Worm (Caenorhabditis elegans): ENCODE results near the gene B0228.1.

B0228.1 gene

ce11 chrII:7755116-7755571, at the start of gene B0228.1, which contains the start of gene B0228.6:
Gene B0228.1, plus strand, starts transcription at chrII:7755343.
Gene B0228.6, minus strand, starts transcription at chrII:7755166.
- TF ChIP-seq fkh-8 (tag; optimal IDR thresholded peaks at IDR 0.05) (peak; percentile 31), ceh-82 (tag; optimal IDR thresholded peaks at IDR 0.05) (no peak), lin-14 (GFP tag; optimal IDR thresholded peaks at IDR 0.05) (peak; percentile 63)

DNA sequence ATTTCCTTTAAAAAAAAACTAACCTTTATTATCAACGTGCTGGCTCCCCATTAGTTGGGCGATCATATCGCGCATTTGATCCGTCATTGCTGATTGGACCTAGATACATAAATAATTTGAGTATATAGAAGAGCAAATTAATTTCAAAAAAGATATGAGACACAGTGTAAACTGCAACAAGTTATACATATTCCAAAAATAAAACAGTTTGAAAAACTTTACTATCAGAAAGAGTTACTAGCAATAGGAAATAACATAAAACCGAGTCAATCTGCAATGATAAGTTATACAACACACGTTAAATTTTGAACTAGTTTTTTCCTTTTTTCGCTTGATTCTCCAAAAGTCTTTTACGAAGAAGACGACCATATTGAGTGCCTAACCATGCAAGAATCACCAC, 47.8 kb upstream of the B0228.1 start, which contains the start of gene luc-7L:
Gene luc-7L, minus strand, starts transcription at position 101 of the 400 bp plus-strand sequence.
- TF ChIP-seq unc-30 (tag; optimal IDR thresholded peaks at IDR 0.05) (no peak), ets-5 (GFP tag; IDR thresholded peaks at IDR 0.05) (no peak), alr-1 (tag; optimal IDR thresholded peaks at IDR 0.05; ENCODE audit: borderline replicate concordance) (no peak), ama-1 (optimal IDR thresholded peaks at IDR 0.05) (no peak), fos-1 (tag; optimal IDR thresholded peaks at IDR 0.05) (no peak), nhr-84 (tag; optimal IDR thresholded peaks at IDR 0.05) (no peak), hlh-4 (tag; optimal IDR thresholded peaks at IDR 0.05) (no peak), unc-130 (tag; optimal IDR thresholded peaks at IDR 0.05) (no peak), zag-1 (tag; optimal IDR thresholded peaks at IDR 0.05) (no peak), dsc-1 (tag; optimal IDR thresholded peaks at IDR 0.05) (no peak), C04F5.9 (tag; optimal IDR thresholded peaks at IDR 0.05) (no peak), egl-13 (tag; optimal IDR thresholded peaks at IDR 0.05) (no peak), lin-39 (tag; optimal IDR thresholded peaks at IDR 0.05) (no peak), pag-3 (tag; optimal IDR thresholded peaks at IDR 0.05; ENCODE audit: borderline replicate concordance, insufficient read depth) (no peak), nhr-237 (tag; optimal IDR thresholded peaks at IDR 0.05) (no peak)

- peak; percentile 68 for TF ChIP-seq snu-23 (GFP tag; optimal IDR thresholded peaks at IDR 0.05)
- TF ChIP-seq hpl-2 (GFP tag; optimal IDR thresholded peaks at IDR 0.05), result no peak
- peak; percentile 38 for TF ChIP-seq C16A3.4 (tag; optimal IDR thresholded peaks at IDR 0.05)
- no peak for TF ChIP-seq ceh-88 (GFP tag; IDR thresholded peaks at IDR 0.05)
- TF ChIP-seq nhr-71 (tag; optimal IDR thresholded peaks at IDR 0.05), result peak; percentile 61
- TF ChIP-seq mep-1 (tag; optimal IDR thresholded peaks at IDR 0.05), result no peak
- no peak for TF ChIP-seq nhr-77 (tag; optimal IDR thresholded peaks at IDR 0.05)
- TF ChIP-seq C04F5.9 (tag; optimal IDR thresholded peaks at IDR 0.05), result peak; percentile 26
- TF ChIP-seq tlp-1 (tag; optimal IDR thresholded peaks at IDR 0.05), result no peak
- TF ChIP-seq snpc-4 (tag; optimal IDR thresholded peaks at IDR 0.05), result peak; percentile 23
- TF ChIP-seq ztf-11 (tag; optimal IDR thresholded peaks at IDR 0.05), result peak in 1 of 2 experiments; percentile 55
- peak; percentile 81 for TF ChIP-seq rnt-1 (tag; optimal IDR thresholded peaks at IDR 0.05)
- no peak for TF ChIP-seq hlh-4 (tag; optimal IDR thresholded peaks at IDR 0.05)
- peak; percentile 34 for TF ChIP-seq irx-1 (tag; optimal IDR thresholded peaks at IDR 0.05)
- peak; percentile 42 for TF ChIP-seq xbp-1 (tag; optimal IDR thresholded peaks at IDR 0.05)
- TF ChIP-seq dpl-1 (GFP tag; optimal IDR thresholded peaks at IDR 0.05), result peak; percentile 42 to 54 (median 52)
- peak; percentile 51 for TF ChIP-seq skn-1 (tag; optimal IDR thresholded peaks at IDR 0.05)
- TF ChIP-seq swsn-7 (tag; optimal IDR thresholded peaks at IDR 0.05), result peak; percentile 50
- no peak for TF ChIP-seq grh-1 (GFP tag; IDR thresholded peaks at IDR 0.05)
- TF ChIP-seq lin-35 (GFP tag; optimal IDR thresholded peaks at IDR 0.05), result peak; percentile 22 to 52
- peak; percentile 31 for TF ChIP-seq lin-39 (tag; optimal IDR thresholded peaks at IDR 0.05)
- peak; percentile 50 for TF ChIP-seq dsc-1 (tag; optimal IDR thresholded peaks at IDR 0.05)
- peak; percentile 42 for TF ChIP-seq lin-14 (GFP tag; optimal IDR thresholded peaks at IDR 0.05)
- TF ChIP-seq elt-2 (tag; optimal IDR thresholded peaks at IDR 0.05), result peak; percentile 29
- peak; percentile 17 for TF ChIP-seq unc-130 (tag; optimal IDR thresholded peaks at IDR 0.05)
- no peak for TF ChIP-seq fkh-8 (tag; optimal IDR thresholded peaks at IDR 0.05)
- TF ChIP-seq alr-1 (tag; optimal IDR thresholded peaks at IDR 0.05; ENCODE audit: borderline replicate concordance), result no peak
- TF ChIP-seq tbx-2 (tag; optimal IDR thresholded peaks at IDR 0.05), result peak; percentile 1
- TF ChIP-seq nhr-76 (tag; optimal IDR thresholded peaks at IDR 0.05), result peak; percentile 19
- peak; percentile 47 for TF ChIP-seq nhr-90 (tag; optimal IDR thresholded peaks at IDR 0.05; ENCODE audit: poor library complexity)
- peak in 1 of 6 experiments; percentile 14 for TF ChIP-seq elt-3 (tag; optimal IDR thresholded peaks at IDR 0.05)
- peak; percentile 41 for TF ChIP-seq nhr-20 (tag; optimal IDR thresholded peaks at IDR 0.05)
- peak; percentile 58; the same call in 1 of the 2 replicates for TF ChIP-seq mab-9 (GFP tag; IDR thresholded peaks at IDR 0.05)
- no peak for TF ChIP-seq C34B4.2 (tag; optimal IDR thresholded peaks at IDR 0.05)
- no peak for TF ChIP-seq nhr-84 (tag; optimal IDR thresholded peaks at IDR 0.05)
- peak; percentile 3 for TF ChIP-seq blmp-1 (tag; optimal IDR thresholded peaks at IDR 0.05)
- peak; percentile 50 to 63 for TF ChIP-seq efl-1 (optimal IDR thresholded peaks at IDR 0.05)
- TF ChIP-seq efl-1 (GFP tag; optimal IDR thresholded peaks at IDR 0.05 in 1 of 2), result peak; percentile 43 to 95
- TF ChIP-seq unc-86 (tag; optimal IDR thresholded peaks at IDR 0.05), result no peak
- TF ChIP-seq ceh-82 (tag; optimal IDR thresholded peaks at IDR 0.05), result peak; percentile 16 to 37 (median 21)
Observed at ce11 chrII:7708540-7708939, 46.6 kb upstream of the B0228.1 start, which contains the start of gene B0495.9. Gene B0495.9, minus strand, starts transcription at chrII:7708710.
